Fruit fly (Drosophila melanogaster) whole organism, wandering third instar larva: ENCODE results near the gene Taf1.

Experiments
- Abd-B ChIP-seq: fragments of >200 bp; optimal IDR thresholded peaks from 2 replicates; lab custom pipeline; 2017; ENCODE audit warnings: missing biosample characterization, missing genetic modification characterization
- CG32264 ChIP-seq: fragments of 200-800 bp; sonication (Bioruptor generic); optimal IDR thresholded peaks from 2 replicates; lab custom pipeline; 2016; ENCODE audit warnings: missing biosample characterization, missing genetic modification characterization
- CG9705 ChIP-seq: fragments of 200-800 bp; sonication (Bioruptor generic); optimal IDR thresholded peaks from 2 replicates; lab custom pipeline; 2018; ENCODE audit warnings: missing biosample characterization, mild to moderate bottlenecking, missing genetic modification characterization
- HLH106 ChIP-seq: fragments of 200-800 bp; optimal IDR thresholded peaks from 3 replicates; lab custom pipeline; 2019; ENCODE audit warnings: missing biosample characterization, mild to moderate bottlenecking, missing genetic modification characterization, moderate library complexity
- Hr83 ChIP-seq: fragments of 200-300 bp; sonication (Bioruptor generic); optimal IDR thresholded peaks from 2 replicates; lab custom pipeline; 2016; ENCODE audit warnings: missing biosample characterization, mild to moderate bottlenecking, missing genetic modification characterization, moderate library complexity; ENCODE audit not compliant: poor library complexity, severe bottlenecking
- OdsH ChIP-seq: fragments of 200-800 bp; sonication (Bioruptor generic); optimal IDR thresholded peaks from 2 replicates; lab custom pipeline; 2016; ENCODE audit warnings: missing biosample characterization, mild to moderate bottlenecking, missing genetic modification characterization
- dl ChIP-seq, 2 experiments: fragments of 175-275, 200-275 bp in 1 of 2; fragments of 200-275 bp in 1 of 2; sonication (Bioruptor generic); optimal IDR thresholded peaks; lab custom pipeline; 2018; ENCODE audit warnings: mild to moderate bottlenecking in 2 of 2, missing biosample characterization in 2 of 2, missing genetic modification characterization in 2 of 2, moderate library complexity in 2 of 2; ENCODE audit not compliant: partially characterized antibody in 2 of 2, insufficient read depth in 1 of 2
- dsf ChIP-seq: sonication (Bioruptor generic); optimal IDR thresholded peaks from 2 replicates; lab custom pipeline; 2016; ENCODE audit warnings: missing biosample characterization, missing genetic modification characterization, borderline replicate concordance
- psq ChIP-seq: fragments of 200-800 bp; sonication (Bioruptor generic); optimal IDR thresholded peaks from 3 replicates; lab custom pipeline; 2017; ENCODE audit warnings: missing biosample characterization, mild to moderate bottlenecking, missing genetic modification characterization, moderate library complexity
- usp ChIP-seq: fragments of >200 bp; optimal IDR thresholded peaks from 2 replicates; lab custom pipeline; 2017; ENCODE audit warnings: missing biosample characterization, missing genetic modification characterization

DNA sequence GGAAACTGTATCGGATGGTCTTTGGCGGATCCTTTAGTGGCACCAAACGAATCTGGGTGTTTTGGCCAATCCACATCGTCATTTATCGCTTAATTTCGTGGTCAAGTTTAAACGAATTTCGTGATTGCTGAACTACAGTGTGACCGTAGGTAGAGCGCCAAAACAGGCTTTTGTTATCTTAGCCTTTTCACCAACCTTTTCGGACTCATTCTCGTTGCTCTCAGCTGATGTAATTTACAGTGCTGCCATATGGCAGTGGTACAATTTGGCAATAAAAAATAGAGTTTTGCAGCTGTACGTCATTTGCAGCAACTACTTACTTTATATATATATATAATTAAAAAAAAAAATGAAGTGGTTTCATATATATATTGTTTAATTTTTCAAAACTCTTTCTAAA is 13.3 kb downstream of the Taf1 start, which contains the start of gene agt:
- TF ChIP-seq Hr83 (GFP tag; lab: Kevin White, UChicago) (no peak), CG9705 (GFP tag; lab: Kevin White, UChicago) (no peak), Abd-B (GFP tag; lab: Kevin White, UChicago) (no peak), OdsH (GFP tag; lab: Kevin White, UChicago) (no peak), usp (GFP tag; lab: Kevin White, UChicago) (no peak), dl (GFP tag; optimal IDR thresholded peaks at IDR 0.05; lab: Kevin White, UChicago; ENCODE audit: insufficient read depth in 1 of 2, partially characterized antibody in 2 of 2) (no peak), dsf (GFP tag; lab: Kevin White, UChicago) (no peak), CG32264 (GFP tag; lab: Kevin White, UChicago) (no peak), psq (GFP tag; lab: Kevin White, UChicago) (no peak), HLH106 (no peak)
